Worm (Caenorhabditis elegans) whole organism, L4/young adult: ENCODE data around the gene B0496.2.

Experiments
- W03F9.2 ChIP-seq: fragments of 150-350 bp; optimal IDR thresholded peaks from 2 replicates; lab custom pipeline; 2014; ENCODE audit warnings: missing biosample characterization, missing genetic modification characterization
- dao-5 ChIP-seq: sonication (generic microtip); optimal IDR thresholded peaks from 2 replicates; lab custom pipeline; 2016; ENCODE audit warnings: missing genotype, missing genetic modification characterization, moderate library complexity, missing compliant biosample characterization

- TF ChIP-seq dao-5 (tag; lab: Kevin White, UChicago) (no peak), W03F9.2 (tag; lab: Kevin White, UChicago) (no peak)
These were observed 19.5 kb downstream of the B0496.2 start for ce11 chrIV:7467170-7467569.
